Worm (Caenorhabditis elegans) whole organism, L2 larva: Measurements from ENCODE around the gene C23H3.5.

Experiments used
- R02D3.7 ChIP-seq: fragments of 150-350 bp; optimal IDR thresholded peaks from 2 replicates; lab custom pipeline; 2014; ENCODE audit warnings: missing biosample characterization, missing genetic modification characterization
- aly-2 ChIP-seq: fragments of 150-350 bp; optimal IDR thresholded peaks from 2 replicates; lab custom pipeline; 2014; ENCODE audit warnings: missing biosample characterization, missing genetic modification characterization
- ama-1 ChIP-seq: fragments of 150-350 bp; optimal IDR thresholded peaks from 2 replicates; lab custom pipeline; 2018; ENCODE audit warnings: inconsistent platforms
- egl-27 ChIP-seq: sonication (generic microtip); optimal IDR thresholded peaks from 3 replicates; lab custom pipeline; 2017; ENCODE audit warnings: missing biosample characterization, missing genetic modification reagents, missing genetic modification characterization
- fos-1 ChIP-seq: fragments of 150-350 bp; optimal IDR thresholded peaks from 2 replicates; lab custom pipeline; 2014; ENCODE audit warnings: missing biosample characterization, missing genetic modification characterization
- mdl-1 ChIP-seq, 2 experiments: fragments of 150-350 bp in 1 of 2; sonication (generic microtip) in 1 of 2; optimal IDR thresholded peaks; 2 replicates each; lab custom pipeline; 2017; ENCODE audit warnings: missing biosample characterization in 2 of 2, missing genetic modification characterization in 2 of 2
- nhr-11 ChIP-seq: fragments of 150-350 bp; optimal IDR thresholded peaks from 2 replicates; lab custom pipeline; 2014; ENCODE audit warnings: missing biosample characterization, missing genetic modification characterization
- nhr-237 ChIP-seq: fragments of 150-350 bp; optimal IDR thresholded peaks from 2 replicates; lab custom pipeline; 2014; ENCODE audit warnings: missing biosample characterization, missing genetic modification characterization
- sma-3 ChIP-seq: sonication (generic microtip); optimal IDR thresholded peaks from 2 replicates; lab custom pipeline; 2016; ENCODE audit warnings: missing genetic modification reagents, missing genetic modification characterization, missing compliant biosample characterization
- unc-62 ChIP-seq: fragments of 150-350 bp; optimal IDR thresholded peaks from 2 replicates; lab custom pipeline; 2014; ENCODE audit warnings: missing biosample characterization, missing genetic modification reagents, missing genetic modification characterization
- ztf-11 ChIP-seq: sonication (generic microtip); optimal IDR thresholded peaks from 2 replicates; lab custom pipeline; 2017; ENCODE audit warnings: missing biosample characterization, missing genetic modification characterization
- ztf-4 ChIP-seq: fragments of 150-350 bp; optimal IDR thresholded peaks from 2 replicates; lab custom pipeline; 2014; ENCODE audit warnings: missing biosample characterization, missing genetic modification characterization

ce11 chrII:44740-45139 is 2.6 kb upstream of the C23H3.5 start, which contains the start of gene rpoa-49:
- TF ChIP-seq unc-62 (GFP tag; lab: Kevin White, UChicago), result no peak
- TF ChIP-seq sma-3 (GFP tag; lab: Kevin White, UChicago), result no peak
- no peak for TF ChIP-seq fos-1 (tag; lab: Kevin White, UChicago)
- no peak for TF ChIP-seq R02D3.7 (tag; lab: Kevin White, UChicago)
- TF ChIP-seq egl-27, result no peak
- no peak for TF ChIP-seq ztf-11 (tag; lab: Kevin White, UChicago)
- no peak for TF ChIP-seq nhr-237 (tag; lab: Kevin White, UChicago)
- no peak for TF ChIP-seq ama-1 (lab: Kevin White, UChicago)
- TF ChIP-seq nhr-11, result no peak
- TF ChIP-seq aly-2 (tag; lab: Kevin White, UChicago), result no peak
- no peak for TF ChIP-seq mdl-1 (tag; optimal IDR thresholded peaks at IDR 0.05; lab: Kevin White, UChicago)
- TF ChIP-seq ztf-4, result no peak
